Fruit fly (Drosophila melanogaster) whole organism, prepupa: Measurements from ENCODE around the gene CG9855.

Source experiments
- Blimp-1 ChIP-seq: fragments of 200-800 bp; sonication (Bioruptor generic); optimal IDR thresholded peaks from 3 replicates; lab custom pipeline; 2017; ENCODE audit warnings: missing biosample characterization, missing genetic modification characterization, mild to moderate bottlenecking, moderate library complexity, missing genetic modification reagents
- CG11294 ChIP-seq: fragments of 200-800 bp; sonication (Bioruptor generic); IDR thresholded peaks from 2 replicates; pipeline ENCODE4 v1.3.6; 2022; ENCODE audit warnings: missing biosample characterization, missing genetic modification characterization
- CG11762 ChIP-seq: fragments of 200-800 bp; sonication (Bioruptor generic); optimal IDR thresholded peaks from 3 replicates; lab custom pipeline; 2016; ENCODE audit warnings: missing biosample characterization, missing genetic modification characterization; ENCODE audit not compliant: insufficient read depth
- CG15336 ChIP-seq: fragments of 200-800 bp; sonication (Bioruptor generic); IDR thresholded peaks from 2 replicates; pipeline ENCODE4 v1.3.6; 2022; ENCODE audit warnings: missing biosample characterization, missing genetic modification characterization
- CG1621 ChIP-seq: fragments of 200-800 bp; sonication (Bioruptor generic); optimal IDR thresholded peaks from 3 replicates; lab custom pipeline; 2018; ENCODE audit warnings: missing biosample characterization, mild to moderate bottlenecking, missing genetic modification characterization
- CG3032 ChIP-seq: fragments of 200-800 bp; optimal IDR thresholded peaks from 2 replicates; lab custom pipeline; 2019; ENCODE audit warnings: missing biosample characterization, mild to moderate bottlenecking, missing genetic modification characterization, moderate library complexity
- CG32006 ChIP-seq: fragments of 200-800 bp; sonication (Bioruptor generic); optimal IDR thresholded peaks from 3 replicates; lab custom pipeline; 2017; ENCODE audit warnings: missing biosample characterization, mild to moderate bottlenecking, missing genetic modification characterization
- CG4318 ChIP-seq: fragments of 200-800 bp; sonication (Bioruptor generic); optimal IDR thresholded peaks from 3 replicates; lab custom pipeline; 2017; ENCODE audit warnings: missing biosample characterization, mild to moderate bottlenecking, missing genetic modification characterization
- CG6163 ChIP-seq: fragments of 200-800 bp; sonication (Bioruptor generic); IDR thresholded peaks from 3 replicates; pipeline ENCODE4 v1.3.6; 2022; ENCODE audit warnings: missing biosample characterization, missing genetic modification characterization
- CG6276 ChIP-seq: fragments of 200-800 bp; sonication (Bioruptor generic); optimal IDR thresholded peaks from 2 replicates; lab custom pipeline; 2017; ENCODE audit warnings: missing biosample characterization, mild to moderate bottlenecking, missing genetic modification characterization
- CG6854 ChIP-seq: fragments of 200-800 bp; sonication (Bioruptor generic); optimal IDR thresholded peaks from 2 replicates; lab custom pipeline; 2017; ENCODE audit warnings: missing biosample characterization, mild to moderate bottlenecking, missing genetic modification characterization
- CG8119 ChIP-seq: fragments of 200-800 bp; sonication (Bioruptor generic); IDR thresholded peaks from 3 replicates; pipeline ENCODE4 v1.3.6; 2022; ENCODE audit warnings: missing biosample characterization, missing genetic modification characterization
- CG8319 ChIP-seq: fragments of 200-800 bp; sonication (Bioruptor generic); optimal IDR thresholded peaks from 3 replicates; lab custom pipeline; 2016; ENCODE audit warnings: missing biosample characterization, missing genetic modification characterization
- CG8632 ChIP-seq: fragments of 200-800 bp; sonication (Bioruptor generic); optimal IDR thresholded peaks from 3 replicates; lab custom pipeline; 2016; ENCODE audit warnings: missing biosample characterization, missing genetic modification characterization
- CG9139 ChIP-seq: fragments of 200-800 bp; sonication (Bioruptor generic); optimal IDR thresholded peaks from 3 replicates; lab custom pipeline; 2017; ENCODE audit warnings: missing biosample characterization, mild to moderate bottlenecking, missing genetic modification characterization
- Eip75B ChIP-seq: fragments of 200-800 bp; sonication (Bioruptor generic); optimal IDR thresholded peaks from 3 replicates; lab custom pipeline; 2016; ENCODE audit warnings: missing biosample characterization, missing genetic modification characterization
- Eip78C ChIP-seq: fragments of 200-800 bp; sonication (Bioruptor generic); peaks from one replicate; lab custom pipeline; 2016; ENCODE audit warnings: missing biosample characterization, missing genetic modification characterization
- Ets21C ChIP-seq: fragments of 200-800 bp; sonication (Bioruptor generic); optimal IDR thresholded peaks from 3 replicates; lab custom pipeline; 2016; ENCODE audit warnings: missing biosample characterization, missing genetic modification characterization
- Ets96B ChIP-seq: fragments of 200-800 bp; optimal IDR thresholded peaks from 2 replicates; lab custom pipeline; 2019; ENCODE audit warnings: missing biosample characterization, mild to moderate bottlenecking, missing genetic modification characterization, moderate library complexity
- Gug ChIP-seq: fragments of 200-800 bp; sonication (Bioruptor generic); IDR thresholded peaks from 2 replicates; pipeline ENCODE4 v1.3.6; 2022; ENCODE audit warnings: missing biosample characterization, missing genetic modification characterization
- Hr38 ChIP-seq: sonication (Bioruptor generic); optimal IDR thresholded peaks from 2 replicates; lab custom pipeline; 2016; ENCODE audit warnings: missing biosample characterization, missing genetic modification characterization
- Hr39 ChIP-seq: fragments of 200-800 bp; sonication (Bioruptor generic); optimal IDR thresholded peaks from 2 replicates; lab custom pipeline; 2016; ENCODE audit warnings: missing biosample characterization, missing genetic modification characterization
- Met ChIP-seq: fragments of 200-800 bp; sonication (Bioruptor generic); optimal IDR thresholded peaks from 3 replicates; lab custom pipeline; 2016; ENCODE audit warnings: missing biosample characterization, missing genetic modification characterization
- Sox102F ChIP-seq: fragments of 200-800 bp; sonication (Bioruptor generic); optimal IDR thresholded peaks from 2 replicates; lab custom pipeline; 2016; ENCODE audit warnings: missing biosample characterization, mild to moderate bottlenecking, missing genetic modification characterization
- Sox14 ChIP-seq: fragments of 200-800 bp; sonication (Bioruptor generic); optimal IDR thresholded peaks from 3 replicates; lab custom pipeline; 2016; ENCODE audit warnings: missing biosample characterization, missing genetic modification characterization
- achi ChIP-seq: fragments of 200-800 bp; sonication (Bioruptor generic); optimal IDR thresholded peaks from 3 replicates; lab custom pipeline; 2016; ENCODE audit warnings: missing biosample characterization, missing genetic modification characterization
- cyc ChIP-seq: fragments of 200-800 bp; sonication (Bioruptor generic); optimal IDR thresholded peaks from 3 replicates; lab custom pipeline; 2016; ENCODE audit warnings: missing biosample characterization, missing genetic modification characterization
- dac ChIP-seq: fragments of 200-800 bp; sonication (Bioruptor generic); optimal IDR thresholded peaks from 2 replicates; lab custom pipeline; 2017; ENCODE audit warnings: missing biosample characterization, mild to moderate bottlenecking, missing genetic modification characterization
- dsx ChIP-seq: fragments of 200-800 bp; optimal IDR thresholded peaks from 3 replicates; lab custom pipeline; 2019; ENCODE audit warnings: missing biosample characterization, mild to moderate bottlenecking, missing genetic modification characterization, moderate library complexity; ENCODE audit not compliant: poor library complexity, severe bottlenecking
- eg ChIP-seq: fragments of 200-800 bp; sonication (Bioruptor generic); IDR thresholded peaks from 3 replicates; pipeline ENCODE4 v1.3.6; 2022; ENCODE audit warnings: missing biosample characterization, missing genetic modification characterization
- esn ChIP-seq: fragments of 200-800 bp; sonication (Bioruptor generic); optimal IDR thresholded peaks from 2 replicates; lab custom pipeline; 2016; ENCODE audit warnings: missing biosample characterization, mild to moderate bottlenecking, missing genetic modification characterization, moderate library complexity
- fd85E ChIP-seq: fragments of 200-800 bp; sonication (Bioruptor generic); optimal IDR thresholded peaks from 3 replicates; lab custom pipeline; 2016; ENCODE audit warnings: missing biosample characterization, missing genetic modification characterization
- fkh ChIP-seq: fragments of 200-800 bp; sonication (Bioruptor generic); optimal IDR thresholded peaks from 3 replicates; lab custom pipeline; 2017; ENCODE audit warnings: missing biosample characterization, mild to moderate bottlenecking, missing genetic modification characterization, moderate library complexity
- net ChIP-seq: fragments of 200-800 bp; sonication (Bioruptor generic); optimal IDR thresholded peaks from 3 replicates; lab custom pipeline; 2016; ENCODE audit warnings: missing biosample characterization, missing genetic modification characterization
- salr ChIP-seq, 2 experiments: fragments of 200-800 bp; sonication (Bioruptor generic); optimal IDR thresholded peaks; 3 replicates each; lab custom pipeline; 2016 to 2018; ENCODE audit warnings: missing biosample characterization in 2 of 2, missing genetic modification characterization in 2 of 2, mild to moderate bottlenecking in 1 of 2
- spab ChIP-seq: fragments of 200-800 bp; sonication (Bioruptor generic); optimal IDR thresholded peaks from 2 replicates; lab custom pipeline; 2017; ENCODE audit warnings: missing biosample characterization, mild to moderate bottlenecking, missing genetic modification characterization, missing genetic modification reagents
- ss ChIP-seq, 2 experiments: fragments of 200-800 bp; sonication (Bioruptor generic); optimal IDR thresholded peaks; 2 replicates in 1 of 2; 3 replicates in 1 of 2; lab custom pipeline; 2017 to 2018; ENCODE audit warnings: mild to moderate bottlenecking in 2 of 2, missing biosample characterization in 2 of 2, missing genetic modification characterization in 2 of 2, moderate library complexity in 1 of 2
- svp ChIP-seq: fragments of 200-800 bp; sonication (Bioruptor generic); peaks from one replicate; lab custom pipeline; 2016; ENCODE audit warnings: missing biosample characterization, missing genetic modification characterization
- topi ChIP-seq: fragments of 200-800 bp; sonication (Bioruptor generic); optimal IDR thresholded peaks from 3 replicates; lab custom pipeline; 2016; ENCODE audit warnings: missing biosample characterization, missing genetic modification characterization
- vri ChIP-seq: fragments of 200-800 bp; sonication (Bioruptor generic); optimal IDR thresholded peaks from 3 replicates; lab custom pipeline; 2016; ENCODE audit warnings: missing biosample characterization, mild to moderate bottlenecking, missing genetic modification characterization

Gene CG9855

DNA sequence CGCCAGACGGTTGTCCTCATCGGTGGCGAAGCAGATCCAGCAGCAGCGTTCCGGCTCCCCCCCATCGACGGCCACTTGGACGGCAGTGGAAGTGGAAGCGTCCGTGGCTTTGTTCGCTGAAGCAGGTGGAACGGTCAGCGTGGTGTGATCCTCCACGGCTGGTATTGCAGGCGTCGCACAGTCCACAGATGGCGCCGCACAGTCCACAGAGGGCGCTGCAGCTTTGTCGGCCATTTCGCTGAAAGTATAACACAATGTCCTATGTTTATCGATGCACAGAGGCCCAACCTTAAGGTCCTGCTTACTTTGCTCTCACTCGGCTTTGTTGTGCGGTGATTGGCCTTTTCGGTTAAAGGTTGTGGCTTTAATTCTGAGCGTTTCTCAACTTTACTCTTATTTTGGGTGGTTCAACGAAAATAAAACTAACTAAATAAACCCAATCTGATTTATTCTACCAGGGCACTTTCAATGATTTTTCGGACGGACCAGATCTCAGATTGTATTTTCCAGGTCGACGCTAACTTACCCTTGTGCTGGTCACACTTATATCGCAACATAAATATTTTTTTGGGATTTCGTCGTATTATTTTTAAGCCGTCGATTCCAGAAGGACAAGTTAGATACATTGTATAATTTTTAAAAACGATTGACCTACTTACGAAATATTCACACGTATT lies at the start of gene CG9855:
Gene CG9855, minus strand, starts transcription at position 473 of the 677 bp plus-strand sequence.
- TF ChIP-seq Sox14 (GFP tag; lab: Kevin White, UChicago) (peak; percentile 14), net (GFP tag; lab: Kevin White, UChicago) (no peak), Blimp-1 (peak; percentile 10), dac (no peak), Met (no peak), Eip78C (GFP tag; lab: Kevin White, UChicago) (peak; percentile 73), dsx (GFP tag; lab: Kevin White, UChicago) (peak; percentile 86)

- TF ChIP-seq CG6276 (GFP tag; lab: Kevin White, UChicago) (no peak), vri (no peak), CG8319 (GFP tag; lab: Kevin White, UChicago) (no peak), Sox102F (GFP tag; lab: Kevin White, UChicago) (no peak), Eip78C (GFP tag; lab: Kevin White, UChicago) (peak; percentile 53), fkh (peak; percentile 17)
Measured at dm6 chr3R:4446455-4447224, 49.0 kb upstream of the CG9855 start.

- TF ChIP-seq salr (GFP tag; optimal IDR thresholded peaks at IDR 0.05; lab: Kevin White, UChicago) (no peak), Ets21C (GFP tag; lab: Kevin White, UChicago) (no peak), spab (GFP tag; lab: Kevin White, UChicago) (no peak), Sox14 (GFP tag; lab: Kevin White, UChicago) (no peak), esn (GFP tag; lab: Kevin White, UChicago) (no peak), CG11762 (GFP tag; lab: Kevin White, UChicago) (no peak)
- TF ChIP-seq, all 60 proteins: peak for 0
Measured at dm6 chr3R:4445083-4445482, 47.4 kb upstream of the CG9855 start.

dm6 chr3R:4437817-4438216 lies 40.1 kb upstream of the CG9855 start:
- TF ChIP-seq CG6163 = no peak
- TF ChIP-seq CG11294 = no peak
- no peak for TF ChIP-seq Ets96B (tag; lab: Kevin White, UChicago)
- TF ChIP-seq esn (GFP tag; lab: Kevin White, UChicago) = no peak
- no peak for TF ChIP-seq CG11762 (GFP tag; lab: Kevin White, UChicago)
- no peak for TF ChIP-seq CG9139 (GFP tag; lab: Kevin White, UChicago)

DNA sequence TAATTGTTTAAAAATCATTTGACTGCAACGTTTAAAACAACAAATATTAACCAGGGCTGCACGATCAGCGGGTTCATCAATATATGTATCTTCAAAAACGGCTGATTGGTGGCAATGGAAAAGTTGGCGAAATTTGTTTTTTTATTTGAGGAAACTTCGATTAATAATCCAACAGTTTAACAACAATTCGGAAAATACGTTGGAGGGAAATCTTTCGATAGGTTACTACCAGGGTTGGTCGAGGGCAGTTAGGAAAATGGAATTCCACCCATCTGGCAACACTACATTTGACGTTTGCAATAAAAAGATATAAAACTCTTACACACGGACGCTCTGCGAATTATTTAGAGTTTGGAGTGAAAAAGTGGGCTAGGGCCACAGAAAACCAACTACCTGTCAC lies 39.4 kb upstream of the CG9855 start, which contains the start of the genes Lipt2 and CG14650:
Gene Lipt2, minus strand, starts transcription at position 217 of the 400 bp plus-strand sequence.
Gene CG14650, plus strand, starts transcription at position 275 of the 400 bp plus-strand sequence.
- TF ChIP-seq CG4318 (GFP tag; lab: Kevin White, UChicago) = no peak
- no peak for TF ChIP-seq fd85E (GFP tag; lab: Kevin White, UChicago)
- peak; percentile 85 for TF ChIP-seq achi
- TF ChIP-seq topi (GFP tag; lab: Kevin White, UChicago) = no peak
- TF ChIP-seq svp (GFP tag; lab: Kevin White, UChicago) = no peak
- no peak for TF ChIP-seq dac
- TF ChIP-seq Hr38 (GFP tag; lab: Kevin White, UChicago) = no peak
- peak; percentile 19; the same call in 1 of the 2 replicates for TF ChIP-seq Gug (GFP tag; lab: Robert Waterston, UW)
- TF ChIP-seq Blimp-1 = no peak
- TF ChIP-seq CG1621 (tag; lab: Kevin White, UChicago) = peak; percentile 14
- peak; percentile 59 for TF ChIP-seq cyc (GFP tag; lab: Kevin White, UChicago)
- TF ChIP-seq Eip75B (GFP tag; lab: Kevin White, UChicago) = no peak
- no peak for TF ChIP-seq CG15336 (GFP tag; lab: Robert Waterston, UW)
- no peak for TF ChIP-seq CG6854 (GFP tag; lab: Kevin White, UChicago)
- no peak for TF ChIP-seq salr (GFP tag; optimal IDR thresholded peaks at IDR 0.05; lab: Kevin White, UChicago)
- no peak for TF ChIP-seq CG8119 (GFP tag; lab: Robert Waterston, UW)
- TF ChIP-seq Eip78C (GFP tag; lab: Kevin White, UChicago) = peak; percentile 82
- TF ChIP-seq CG3032 (tag; lab: Kevin White, UChicago) = peak; percentile 60
- no peak for TF ChIP-seq CG9139 (GFP tag; lab: Kevin White, UChicago)
- no peak for TF ChIP-seq spab (GFP tag; lab: Kevin White, UChicago)
- no peak for TF ChIP-seq dsx (GFP tag; lab: Kevin White, UChicago)
- TF ChIP-seq eg (GFP tag; lab: Robert Waterston, UW) = peak; percentile 33; the same call in 1 of the 3 replicates
- no peak for TF ChIP-seq ss (GFP tag; optimal IDR thresholded peaks at IDR 0.05; lab: Kevin White, UChicago)
- TF ChIP-seq Ets96B (tag; lab: Kevin White, UChicago) = no peak
- no peak for TF ChIP-seq CG32006 (GFP tag; lab: Kevin White, UChicago)
- TF ChIP-seq Ets21C (GFP tag; lab: Kevin White, UChicago) = no peak
- no peak for TF ChIP-seq Hr39 (GFP tag; lab: Kevin White, UChicago)
- TF ChIP-seq CG8632 (GFP tag; lab: Kevin White, UChicago) = no peak
